Worm (Caenorhabditis elegans) whole organism, L1 larva: ENCODE data around the gene ndub-11.

Experiments
- C34B4.2 ChIP-seq: sonication (generic microtip); optimal IDR thresholded peaks from 2 replicates; lab custom pipeline; 2017; ENCODE audit warnings: mild to moderate bottlenecking, missing genetic modification characterization, missing compliant biosample characterization
- F16B12.6 ChIP-seq: fragments of 150-350 bp; optimal IDR thresholded peaks from 2 replicates; lab custom pipeline; 2014; ENCODE audit warnings: missing biosample characterization, missing genetic modification characterization
- aha-1 ChIP-seq: fragments of 150-350 bp; optimal IDR thresholded peaks from 2 replicates; lab custom pipeline; 2014; ENCODE audit warnings: missing biosample characterization, missing genetic modification characterization
- ama-1 ChIP-seq: fragments of 150-350 bp; optimal IDR thresholded peaks from 2 replicates; lab custom pipeline; 2014
- blmp-1 ChIP-seq: fragments of 150-350 bp; optimal IDR thresholded peaks from 2 replicates; lab custom pipeline; 2014; ENCODE audit warnings: missing biosample characterization, missing genetic modification characterization
- ceh-63 ChIP-seq: fragments of 200-800 bp; sonication (Bioruptor generic); optimal IDR thresholded peaks from 2 replicates; lab custom pipeline; 2018; ENCODE audit warnings: mild to moderate bottlenecking, missing genetic modification characterization, missing compliant biosample characterization
- ceh-88 ChIP-seq: fragments of 200-800 bp; sonication (Bioruptor generic); IDR thresholded peaks from 2 replicates; pipeline ENCODE4 v1.3.6; 2022; ENCODE audit warnings: missing genetic modification characterization, missing compliant biosample characterization
- ceh-90 ChIP-seq: sonication (generic microtip); optimal IDR thresholded peaks from 2 replicates; lab custom pipeline; 2016; ENCODE audit warnings: missing genetic modification characterization, missing compliant biosample characterization
- dsc-1 ChIP-seq: sonication (generic microtip); optimal IDR thresholded peaks from 2 replicates; lab custom pipeline; 2016; ENCODE audit warnings: mild to moderate bottlenecking, missing genetic modification characterization, missing compliant biosample characterization
- efl-1 ChIP-seq, 4 experiments: fragments of 150-350 bp; optimal IDR thresholded peaks in 3 of 4; peaks in 1 of 4; 1 replicate in 1 of 4; 2 replicates in 3 of 4; lab custom pipeline; 2014; ENCODE audit warnings: missing biosample characterization in 2 of 4, missing genetic modification characterization in 2 of 4, missing genetic modification reagents in 2 of 4
- elt-2 ChIP-seq: sonication (generic microtip); optimal IDR thresholded peaks from 2 replicates; lab custom pipeline; 2016; ENCODE audit warnings: missing genetic modification characterization, mild to moderate bottlenecking, inconsistent platforms, missing compliant biosample characterization, missing genetic modification reagents
- elt-3 ChIP-seq, 6 experiments: fragments of 150-350 bp in 1 of 6; sonication (generic microtip); optimal IDR thresholded peaks; 2 replicates each; lab custom pipeline; 2017 to 2018; ENCODE audit warnings: missing biosample characterization in 6 of 6, missing genetic modification characterization in 6 of 6, inconsistent platforms in 1 of 6
- ets-5 ChIP-seq: fragments of 200-800 bp; sonication (Bioruptor generic); IDR thresholded peaks from 2 replicates; pipeline ENCODE4 v1.3.6; 2022; ENCODE audit warnings: missing genetic modification characterization, missing compliant biosample characterization
- fkh-10 ChIP-seq: sonication (generic microtip); optimal IDR thresholded peaks from 2 replicates; lab custom pipeline; 2017; ENCODE audit warnings: missing biosample characterization, missing genetic modification reagents, missing genetic modification characterization
- fkh-8 ChIP-seq: sonication (generic microtip); optimal IDR thresholded peaks from 2 replicates; lab custom pipeline; 2016; ENCODE audit warnings: mild to moderate bottlenecking, missing genetic modification characterization, missing compliant biosample characterization
- irx-1 ChIP-seq: sonication (generic microtip); optimal IDR thresholded peaks from 2 replicates; lab custom pipeline; 2016; ENCODE audit warnings: missing genetic modification characterization, missing compliant biosample characterization
- isw-1 ChIP-seq: fragments of 200-800 bp; sonication (Bioruptor generic); IDR thresholded peaks from 2 replicates; pipeline ENCODE4 v1.3.6; 2022; ENCODE audit warnings: missing genetic modification characterization, missing compliant biosample characterization
- jun-1 ChIP-seq: fragments of 150-350 bp; optimal IDR thresholded peaks from 2 replicates; lab custom pipeline; 2014; ENCODE audit warnings: missing biosample characterization, missing genetic modification reagents, missing genetic modification characterization
- lin-13 ChIP-seq: fragments of 150-350 bp; optimal IDR thresholded peaks from 2 replicates; lab custom pipeline; 2014; ENCODE audit warnings: missing biosample characterization, missing genetic modification reagents, missing genetic modification characterization
- lin-14 ChIP-seq: fragments of 200-800 bp; sonication (Bioruptor generic); optimal IDR thresholded peaks from 2 replicates; lab custom pipeline; 2018; ENCODE audit warnings: mild to moderate bottlenecking, missing genetic modification characterization, moderate library complexity, missing compliant biosample characterization
- lin-15B ChIP-seq: fragments of 150-350 bp; sonication (generic microtip); optimal IDR thresholded peaks from 3 replicates; lab custom pipeline; 2014; ENCODE audit warnings: missing biosample characterization, missing genetic modification characterization
- lin-35 ChIP-seq, 2 experiments: fragments of 150-350 bp; optimal IDR thresholded peaks; 2 replicates each; lab custom pipeline; 2014; ENCODE audit warnings: missing biosample characterization in 2 of 2, missing genetic modification characterization in 2 of 2, missing genetic modification reagents in 2 of 2
- lir-3 ChIP-seq: sonication (generic microtip); optimal IDR thresholded peaks from 2 replicates; lab custom pipeline; 2016; ENCODE audit warnings: mild to moderate bottlenecking, missing genetic modification characterization, moderate library complexity, missing compliant biosample characterization; ENCODE audit not compliant: poor library complexity
- lsy-2 ChIP-seq, 2 experiments: fragments of 150-350 bp; optimal IDR thresholded peaks; 2 replicates each; lab custom pipeline; 2014; ENCODE audit warnings: missing biosample characterization in 2 of 2, missing genetic modification characterization in 2 of 2
- mdl-1 ChIP-seq, 2 experiments: fragments of 150-350 bp; optimal IDR thresholded peaks; 2 replicates each; lab custom pipeline; 2014 to 2017; ENCODE audit warnings: missing biosample characterization in 2 of 2, missing genetic modification characterization in 2 of 2, inconsistent platforms in 1 of 2
- nhr-12 ChIP-seq: sonication (generic microtip); optimal IDR thresholded peaks from 2 replicates; lab custom pipeline; 2017; ENCODE audit warnings: missing biosample characterization, missing genetic modification characterization
- nhr-19 ChIP-seq: fragments of 200-800 bp; sonication (Bioruptor generic); conservative IDR thresholded peaks from 2 replicates; pipeline ENCODE4 v1.3.6; 2022; ENCODE audit warnings: missing genetic modification characterization, missing compliant biosample characterization
- nhr-237 ChIP-seq: fragments of 150-350 bp; optimal IDR thresholded peaks from 2 replicates; lab custom pipeline; 2014; ENCODE audit warnings: missing biosample characterization, missing genetic modification characterization
- nhr-47 ChIP-seq: sonication (generic microtip); optimal IDR thresholded peaks from 2 replicates; lab custom pipeline; 2016; ENCODE audit warnings: mild to moderate bottlenecking, missing genetic modification characterization, moderate library complexity, missing compliant biosample characterization
- nhr-77 ChIP-seq: fragments of 150-350 bp; optimal IDR thresholded peaks from 2 replicates; lab custom pipeline; 2014; ENCODE audit warnings: missing biosample characterization, missing genetic modification characterization
- nhr-84 ChIP-seq: sonication (generic microtip); optimal IDR thresholded peaks from 2 replicates; lab custom pipeline; 2017; ENCODE audit warnings: missing biosample characterization, missing genetic modification characterization
- nhr-85 ChIP-seq: sonication (generic microtip); peaks from one replicate; lab custom pipeline; 2016; ENCODE audit warnings: missing genetic modification characterization, inconsistent platforms, missing compliant biosample characterization
- nhr-90 ChIP-seq: sonication (generic microtip); optimal IDR thresholded peaks from 2 replicates; lab custom pipeline; 2016; ENCODE audit warnings: mild to moderate bottlenecking, missing genetic modification characterization, missing compliant biosample characterization; ENCODE audit not compliant: poor library complexity
- pax-3 ChIP-seq: fragments of 200-800 bp; sonication (Bioruptor generic); optimal IDR thresholded peaks from 2 replicates; lab custom pipeline; 2018; ENCODE audit warnings: mild to moderate bottlenecking, missing genetic modification characterization, moderate library complexity, missing compliant biosample characterization
- snpc-4 ChIP-seq: fragments of 150-350 bp; optimal IDR thresholded peaks from 2 replicates; lab custom pipeline; 2014; ENCODE audit warnings: missing biosample characterization, missing genetic modification characterization
- sox-4 ChIP-seq: sonication (generic microtip); optimal IDR thresholded peaks from 2 replicates; lab custom pipeline; 2016; ENCODE audit warnings: missing genetic modification characterization, missing compliant biosample characterization
- sup-37 ChIP-seq: fragments of 200-800 bp; sonication (Bioruptor generic); optimal IDR thresholded peaks from 2 replicates; lab custom pipeline; 2018; ENCODE audit warnings: mild to moderate bottlenecking, missing genetic modification characterization, missing compliant biosample characterization
- swsn-7 ChIP-seq: sonication (generic microtip); optimal IDR thresholded peaks from 2 replicates; lab custom pipeline; 2016; ENCODE audit warnings: missing genetic modification characterization, missing compliant biosample characterization
- tbx-2 ChIP-seq: sonication (generic microtip); optimal IDR thresholded peaks from 2 replicates; lab custom pipeline; 2016; ENCODE audit warnings: missing genetic modification characterization, missing compliant biosample characterization
- tlp-1 ChIP-seq: fragments of 150-350 bp; optimal IDR thresholded peaks from 2 replicates; lab custom pipeline; 2014; ENCODE audit warnings: missing biosample characterization, missing genetic modification characterization
- unc-86 ChIP-seq: sonication (generic microtip); optimal IDR thresholded peaks from 2 replicates; lab custom pipeline; 2016; ENCODE audit warnings: missing genetic modification characterization, missing compliant biosample characterization
- zip-4 ChIP-seq: fragments of 200-800 bp; sonication (Bioruptor generic); optimal IDR thresholded peaks from 2 replicates; lab custom pipeline; 2018; ENCODE audit warnings: mild to moderate bottlenecking, missing genetic modification characterization, moderate library complexity, missing compliant biosample characterization

Gene ndub-11

DNA sequence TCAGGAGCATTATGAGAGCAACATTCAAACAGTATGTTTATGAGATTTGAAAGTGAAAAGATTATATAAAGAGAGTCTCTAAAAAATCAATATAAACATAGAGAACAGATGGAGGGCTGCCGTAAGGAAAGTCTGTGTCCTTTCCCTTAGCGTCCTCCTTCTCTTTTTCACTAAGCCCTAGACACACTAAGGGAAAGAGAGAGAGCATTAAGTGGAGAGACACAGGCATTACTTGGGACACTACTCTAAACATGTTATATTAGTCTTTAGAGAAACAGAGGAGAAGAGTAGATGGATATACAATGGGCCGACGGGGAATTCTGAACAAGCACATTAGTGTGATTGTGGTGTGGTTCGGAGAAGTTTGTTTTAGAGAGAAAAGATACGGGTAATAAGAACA, 33.7 kb downstream of the ndub-11 start:
- no peak for TF ChIP-seq pax-3
- TF ChIP-seq nhr-90 (tag; lab: Kevin White, UChicago): no peak
- no peak for TF ChIP-seq sox-4
- TF ChIP-seq zip-4: no peak
- peak; percentile 60 for TF ChIP-seq blmp-1 (tag; lab: Kevin White, UChicago)

DNA sequence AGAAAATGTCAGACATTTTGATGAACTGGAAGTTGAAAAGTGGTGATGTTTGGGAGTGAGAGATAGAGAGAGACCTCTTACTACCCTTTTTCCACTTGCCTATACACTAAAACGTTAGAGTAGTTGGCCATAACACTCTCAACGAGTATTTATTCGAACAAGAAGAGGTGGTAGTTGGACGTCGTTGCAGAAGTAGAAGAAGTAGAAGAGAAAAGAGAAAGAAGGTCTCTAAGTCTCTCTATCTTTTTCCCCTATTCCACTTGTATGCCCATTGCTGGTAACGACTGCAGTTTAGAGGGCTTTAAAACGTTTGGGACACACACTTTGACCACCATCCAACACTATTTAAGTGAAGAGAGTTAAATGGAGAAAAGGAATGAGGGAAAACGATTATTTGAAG, 38.5 kb downstream of the ndub-11 start:
- TF ChIP-seq lir-3: no peak
- no peak for TF ChIP-seq mdl-1 (tag; optimal IDR thresholded peaks at IDR 0.05; lab: Kevin White, UChicago)
- TF ChIP-seq sup-37 (GFP tag; lab: Kevin White, UChicago): no peak
- no peak for TF ChIP-seq nhr-237 (tag; lab: Kevin White, UChicago)
- TF ChIP-seq ceh-88 (GFP tag; lab: Robert Waterston, UW): no peak
- peak; percentile 15 for TF ChIP-seq lin-14 (GFP tag; lab: Kevin White, UChicago)
- no peak for TF ChIP-seq aha-1 (tag; lab: Kevin White, UChicago)
- TF ChIP-seq C34B4.2 (tag; lab: Kevin White, UChicago): no peak
- TF ChIP-seq nhr-77 (tag; lab: Kevin White, UChicago): no peak
- no peak for TF ChIP-seq jun-1 (tag; lab: Kevin White, UChicago)
- no peak for TF ChIP-seq zip-4
- peak; percentile 54 for TF ChIP-seq nhr-85 (tag; lab: Kevin White, UChicago)
- TF ChIP-seq elt-3 (tag; optimal IDR thresholded peaks at IDR 0.05; lab: Kevin White, UChicago): no peak
- TF ChIP-seq tlp-1 (tag; lab: Kevin White, UChicago): no peak
- TF ChIP-seq tbx-2: no peak
- no peak for TF ChIP-seq nhr-12
- TF ChIP-seq lsy-2 (tag; optimal IDR thresholded peaks at IDR 0.05; lab: Kevin White, UChicago): no peak

ce11 chrIV:8086552-8086951, 43.5 kb downstream of the ndub-11 start, which contains the start of gene nsy-7:
Gene nsy-7, minus strand, starts transcription at chrIV:8086652.
- TF ChIP-seq isw-1: no peak
- TF ChIP-seq fkh-10 (GFP tag; lab: Kevin White, UChicago): no peak
- TF ChIP-seq irx-1 (tag; lab: Kevin White, UChicago): no peak
- TF ChIP-seq C34B4.2 (tag; lab: Kevin White, UChicago): no peak
- TF ChIP-seq nhr-84 (tag; lab: Kevin White, UChicago): no peak
- TF ChIP-seq F16B12.6 (tag; lab: Kevin White, UChicago): no peak
- no peak for TF ChIP-seq elt-2 (tag; lab: Kevin White, UChicago)
- no peak for TF ChIP-seq lin-15B (tag; lab: Kevin White, UChicago)
- TF ChIP-seq fkh-8 (tag; lab: Kevin White, UChicago): no peak
- no peak for TF ChIP-seq nhr-12
- no peak for TF ChIP-seq blmp-1 (tag; lab: Kevin White, UChicago)
- TF ChIP-seq efl-1 (optimal IDR thresholded peaks at IDR 0.05; lab: Kevin White, UChicago): no peak
- no peak for TF ChIP-seq efl-1 (GFP tag; optimal IDR thresholded peaks at IDR 0.05 in 1 of 2; lab: Kevin White, UChicago)
- no peak for TF ChIP-seq snpc-4 (tag; lab: Kevin White, UChicago)
- TF ChIP-seq lin-13 (GFP tag; lab: Kevin White, UChicago): no peak
- no peak for TF ChIP-seq unc-86 (tag; lab: Kevin White, UChicago)
- no peak for TF ChIP-seq ceh-90 (tag; lab: Kevin White, UChicago)
- TF ChIP-seq, all 84 proteins: peak for 0

ce11 chrIV:8080782-8081181, 49.2 kb downstream of the ndub-11 start:
- TF ChIP-seq lin-14 (GFP tag; lab: Kevin White, UChicago): peak; percentile 32
- TF ChIP-seq elt-3 (tag; optimal IDR thresholded peaks at IDR 0.05; lab: Kevin White, UChicago): no peak

DNA sequence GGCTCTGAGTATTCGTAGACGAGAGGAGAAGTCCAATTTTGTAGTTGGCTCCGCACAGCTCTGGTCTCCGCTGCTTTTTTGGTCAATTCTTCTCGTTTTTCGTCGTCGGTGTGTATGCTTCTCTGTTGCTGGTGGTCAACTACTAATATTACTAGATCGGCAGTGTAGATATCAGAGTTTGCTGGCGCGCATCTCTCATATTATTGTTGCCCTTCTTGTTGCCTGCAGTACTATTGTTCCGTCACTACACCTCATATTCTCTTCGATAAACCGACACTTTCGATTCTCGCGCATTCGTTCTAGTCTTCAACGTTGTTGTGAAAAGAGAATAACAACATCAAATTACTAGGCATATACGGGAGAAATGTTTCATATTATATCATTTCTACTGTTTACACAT, 49.9 kb downstream of the ndub-11 start:
- no peak for TF ChIP-seq nhr-19
- no peak for TF ChIP-seq lin-35 (GFP tag; optimal IDR thresholded peaks at IDR 0.05; lab: Kevin White, UChicago)
- TF ChIP-seq jun-1 (tag; lab: Kevin White, UChicago): no peak
- no peak for TF ChIP-seq ama-1
- TF ChIP-seq isw-1: no peak
- TF ChIP-seq lir-3: no peak
- no peak for TF ChIP-seq swsn-7 (tag; lab: Kevin White, UChicago)
- TF ChIP-seq dsc-1 (tag; lab: Kevin White, UChicago): no peak
- no peak for TF ChIP-seq nhr-47 (tag; lab: Kevin White, UChicago)
- TF ChIP-seq lin-14 (GFP tag; lab: Kevin White, UChicago): no peak
- no peak for TF ChIP-seq ceh-63
- no peak for TF ChIP-seq tbx-2
- no peak for TF ChIP-seq aha-1 (tag; lab: Kevin White, UChicago)
- TF ChIP-seq ets-5 (GFP tag; lab: Robert Waterston, UW): no peak
- no peak for TF ChIP-seq irx-1 (tag; lab: Kevin White, UChicago)
